Fruit fly (Drosophila melanogaster) whole organism, embryonic: ENCODE measurements around the gene Fkbp59.

ENCODE experiments used
- BEAF-32 ChIP-seq: fragments of 200-800 bp; sonication (Bioruptor generic); optimal IDR thresholded peaks from 3 replicates; lab custom pipeline; 2017; ENCODE audit warnings: missing biosample characterization, missing genetic modification characterization, mild to moderate bottlenecking, moderate library complexity, missing genetic modification reagents
- Bgb ChIP-seq: fragments of 200-800 bp; sonication (Bioruptor generic); IDR thresholded peaks from 2 replicates; pipeline ENCODE4 v1.3.6; 2022; ENCODE audit warnings: missing biosample characterization, missing genetic modification characterization; ENCODE audit not compliant: partially characterized antibody
- CG10147 ChIP-seq: fragments of 200-800 bp; sonication (Bioruptor generic); optimal IDR thresholded peaks from 2 replicates; lab custom pipeline; 2019; ENCODE audit warnings: missing biosample characterization, mild to moderate bottlenecking, missing genetic modification characterization, moderate library complexity
- CG1024 ChIP-seq: fragments of 200-800 bp; sonication (Bioruptor generic); IDR thresholded peaks from 2 replicates; pipeline ENCODE4 v1.3.6; 2022; ENCODE audit warnings: missing biosample characterization, missing genetic modification characterization
- CG10366 ChIP-seq: fragments of 200-800 bp; sonication (Bioruptor generic); IDR thresholded peaks from 2 replicates; pipeline ENCODE4 v1.3.6; 2022; ENCODE audit warnings: missing biosample characterization, missing genetic modification characterization
- CG10959 ChIP-seq: fragments of 200-800 bp; sonication (Bioruptor generic); IDR thresholded peaks from 2 replicates; pipeline ENCODE4 v1.3.6; 2022; ENCODE audit warnings: missing biosample characterization, missing genetic modification characterization
- CG11085 ChIP-seq: fragments of 200-800 bp; sonication (Bioruptor generic); IDR thresholded peaks from 2 replicates; pipeline ENCODE4 v1.3.6; 2022; ENCODE audit warnings: missing biosample characterization, missing genetic modification characterization
- CG12744 ChIP-seq: fragments of 200-800 bp; sonication (Bioruptor generic); optimal IDR thresholded peaks from 2 replicates; lab custom pipeline; 2016; ENCODE audit warnings: missing biosample characterization, missing genetic modification characterization
- CG12769 ChIP-seq: fragments of 200-800 bp; sonication (Bioruptor generic); optimal IDR thresholded peaks from 2 replicates; lab custom pipeline; 2019; ENCODE audit warnings: missing biosample characterization, mild to moderate bottlenecking, missing genetic modification characterization, moderate library complexity
- CG14441 ChIP-seq: fragments of 200-800 bp; sonication (Bioruptor generic); IDR thresholded peaks from 2 replicates; pipeline ENCODE4 v1.3.6; 2022; ENCODE audit warnings: missing biosample characterization, missing genetic modification characterization
- CG15269 ChIP-seq: fragments of 200-800 bp; sonication (Bioruptor generic); optimal IDR thresholded peaks from 2 replicates; lab custom pipeline; 2018; ENCODE audit warnings: missing biosample characterization, mild to moderate bottlenecking, missing genetic modification characterization, moderate library complexity
- CG18764 ChIP-seq: fragments of 200-800 bp; sonication (Bioruptor generic); optimal IDR thresholded peaks from 3 replicates; lab custom pipeline; 2016; ENCODE audit warnings: missing biosample characterization, missing genetic modification characterization
- CG2129 ChIP-seq: fragments of 200-800 bp; sonication (Bioruptor generic); IDR thresholded peaks from 2 replicates; pipeline ENCODE4 v1.3.6; 2022; ENCODE audit warnings: missing biosample characterization, missing genetic modification characterization; ENCODE audit not compliant: partially characterized antibody
- CG3065 ChIP-seq: fragments of 200-800 bp; sonication (Bioruptor generic); optimal IDR thresholded peaks from 2 replicates; lab custom pipeline; 2016; ENCODE audit warnings: missing biosample characterization, missing genetic modification characterization
- CG33557 ChIP-seq: fragments of 200-800 bp; sonication (Bioruptor generic); optimal IDR thresholded peaks from 2 replicates; lab custom pipeline; 2019; ENCODE audit warnings: missing biosample characterization, mild to moderate bottlenecking, missing genetic modification characterization, moderate library complexity
- CG34224 ChIP-seq: fragments of 200-800 bp; sonication (Bioruptor generic); IDR thresholded peaks from 3 replicates; pipeline ENCODE4 v1.3.6; 2022; ENCODE audit warnings: missing biosample characterization, missing genetic modification characterization; ENCODE audit not compliant: partially characterized antibody
- CG4730 ChIP-seq: fragments of 200-800 bp; sonication (Bioruptor generic); IDR thresholded peaks from 2 replicates; pipeline ENCODE4 v1.3.6; 2022; ENCODE audit warnings: missing biosample characterization, missing genetic modification characterization
- CG4820 ChIP-seq: fragments of 200-800 bp; sonication (Bioruptor generic); optimal IDR thresholded peaks from 3 replicates; lab custom pipeline; 2016; ENCODE audit warnings: missing biosample characterization, missing genetic modification characterization
- CG4854 ChIP-seq: fragments of 200-800 bp; sonication (Bioruptor generic); optimal IDR thresholded peaks from 2 replicates; lab custom pipeline; 2016; ENCODE audit warnings: missing biosample characterization, missing genetic modification characterization, inconsistent platforms
- CG5245 ChIP-seq: fragments of 200-800 bp; sonication (Bioruptor generic); optimal IDR thresholded peaks from 3 replicates; lab custom pipeline; 2016; ENCODE audit warnings: missing biosample characterization, missing genetic modification characterization
- CG6654 ChIP-seq: fragments of 200-800 bp; sonication (Bioruptor generic); optimal IDR thresholded peaks from 2 replicates; lab custom pipeline; 2017; ENCODE audit warnings: missing biosample characterization, mild to moderate bottlenecking, missing genetic modification characterization
- CG7271 ChIP-seq: fragments of 200-800 bp; sonication (Bioruptor generic); optimal IDR thresholded peaks from 2 replicates; lab custom pipeline; 2018; ENCODE audit warnings: missing biosample characterization, mild to moderate bottlenecking, missing genetic modification characterization, moderate library complexity
- CG7556 ChIP-seq: fragments of 200-800 bp; sonication (Bioruptor generic); optimal IDR thresholded peaks from 2 replicates; lab custom pipeline; 2017; ENCODE audit warnings: missing biosample characterization, mild to moderate bottlenecking, missing genetic modification characterization
- CG7987 ChIP-seq: fragments of 200-800 bp; sonication (Bioruptor generic); optimal IDR thresholded peaks from 2 replicates; lab custom pipeline; 2018; ENCODE audit warnings: missing biosample characterization, mild to moderate bottlenecking, missing genetic modification characterization, moderate library complexity
- CG8089 ChIP-seq: fragments of 200-800 bp; sonication (Bioruptor generic); optimal IDR thresholded peaks from 3 replicates; lab custom pipeline; 2016; ENCODE audit warnings: missing biosample characterization, missing genetic modification characterization
- CG9437 ChIP-seq: fragments of 200-800 bp; sonication (Bioruptor generic); optimal IDR thresholded peaks from 2 replicates; lab custom pipeline; 2018; ENCODE audit warnings: missing biosample characterization, mild to moderate bottlenecking, missing genetic modification characterization
- CG9797 ChIP-seq: fragments of 200-800 bp; sonication (Bioruptor generic); optimal IDR thresholded peaks from 3 replicates; lab custom pipeline; 2018; ENCODE audit warnings: missing biosample characterization, mild to moderate bottlenecking, missing genetic modification characterization
- Dref ChIP-seq: fragments of 200-800 bp; sonication (Bioruptor generic); IDR thresholded peaks from 2 replicates; pipeline ENCODE4 v1.3.6; 2022; ENCODE audit warnings: missing biosample characterization, missing genetic modification characterization
- Eip74EF ChIP-seq, 2 experiments: fragments of 200-800 bp in 1 of 2; fragments of >200 bp in 1 of 2; sonication (Bioruptor generic) in 1 of 2; optimal IDR thresholded peaks; 2 replicates each; lab custom pipeline; 2017 to 2019; ENCODE audit warnings: missing biosample characterization in 2 of 2, missing genetic modification characterization in 2 of 2, mild to moderate bottlenecking in 1 of 2, moderate library complexity in 1 of 2
- HLH54F ChIP-seq: fragments of 200-800 bp; sonication (Bioruptor generic); optimal IDR thresholded peaks from 3 replicates; lab custom pipeline; 2016; ENCODE audit warnings: missing biosample characterization, missing genetic modification characterization
- Hsf ChIP-seq: fragments of 200-800 bp; sonication (Bioruptor generic); optimal IDR thresholded peaks from 3 replicates; lab custom pipeline; 2016; ENCODE audit warnings: missing biosample characterization, missing genetic modification characterization
- Lpt ChIP-seq: fragments of >200 bp; optimal IDR thresholded peaks from 2 replicates; lab custom pipeline; 2018; ENCODE audit warnings: missing biosample characterization, missing genetic modification characterization
- MBD-R2 ChIP-seq: fragments of 200-800 bp; sonication (Bioruptor generic); IDR thresholded peaks from 2 replicates; pipeline ENCODE4 v1.3.6; 2022; ENCODE audit warnings: missing biosample characterization, missing genetic modification characterization
- Myb ChIP-seq: fragments of 200-800 bp; sonication (Bioruptor generic); optimal IDR thresholded peaks from 2 replicates; lab custom pipeline; 2016; ENCODE audit warnings: missing biosample characterization, missing genetic modification characterization
- NC2α ChIP-seq: fragments of 200-800 bp; sonication (Bioruptor generic); optimal IDR thresholded peaks from 2 replicates; lab custom pipeline; 2016; ENCODE audit warnings: missing biosample characterization, missing genetic modification characterization
- Nf-YB ChIP-seq: fragments of 200-800 bp; sonication (Bioruptor generic); optimal IDR thresholded peaks from 3 replicates; lab custom pipeline; 2019; ENCODE audit warnings: missing biosample characterization, mild to moderate bottlenecking, missing genetic modification characterization, moderate library complexity
- NfI ChIP-seq: fragments of 200-800 bp; sonication (Bioruptor generic); optimal IDR thresholded peaks from 3 replicates; lab custom pipeline; 2018; ENCODE audit warnings: missing biosample characterization, mild to moderate bottlenecking, missing genetic modification characterization, moderate library complexity
- Six4 ChIP-seq: fragments of 200-800 bp; sonication (Bioruptor generic); optimal IDR thresholded peaks from 2 replicates; lab custom pipeline; 2016; ENCODE audit warnings: missing biosample characterization, missing genetic modification characterization
- Sry-δ ChIP-seq: fragments of 200-800 bp; sonication (Bioruptor generic); optimal IDR thresholded peaks from 2 replicates; lab custom pipeline; 2016; ENCODE audit warnings: missing biosample characterization, missing genetic modification characterization
- bcd ChIP-seq: fragments of 200-800 bp; sonication (Bioruptor generic); optimal IDR thresholded peaks from 2 replicates; lab custom pipeline; 2017; ENCODE audit warnings: missing biosample characterization, mild to moderate bottlenecking, missing genetic modification characterization
- cas ChIP-seq: fragments of 200-800 bp; sonication (Bioruptor generic); IDR thresholded peaks from 2 replicates; pipeline ENCODE4 v1.3.6; 2022; ENCODE audit warnings: missing biosample characterization, missing genetic modification characterization
- chm ChIP-seq: fragments of 200-800 bp; sonication (Bioruptor generic); IDR thresholded peaks from 2 replicates; pipeline ENCODE4 v1.3.6; 2022; ENCODE audit warnings: missing biosample characterization, missing genetic modification characterization
- fd3F ChIP-seq: fragments of 200-800 bp; sonication (Bioruptor generic); optimal IDR thresholded peaks from 2 replicates; lab custom pipeline; 2018; ENCODE audit warnings: missing biosample characterization, mild to moderate bottlenecking, missing genetic modification characterization, moderate library complexity
- fu2 ChIP-seq: fragments of 200-800 bp; sonication (Bioruptor generic); optimal IDR thresholded peaks from 2 replicates; lab custom pipeline; 2016; ENCODE audit warnings: missing biosample characterization, missing genetic modification characterization
- gcm ChIP-seq: fragments of 200-800 bp; sonication (Bioruptor generic); optimal IDR thresholded peaks from 2 replicates; lab custom pipeline; 2019; ENCODE audit warnings: missing biosample characterization, mild to moderate bottlenecking, missing genetic modification characterization, moderate library complexity
- lmd ChIP-seq: fragments of 200-800 bp; sonication (Bioruptor generic); IDR thresholded peaks from 2 replicates; pipeline ENCODE4 v1.3.6; 2022; ENCODE audit warnings: missing biosample characterization, missing genetic modification characterization
- oc ChIP-seq: fragments of 200-800 bp; sonication (Bioruptor generic); optimal IDR thresholded peaks from 2 replicates; lab custom pipeline; 2018; ENCODE audit warnings: missing biosample characterization, mild to moderate bottlenecking, missing genetic modification characterization, moderate library complexity
- pb ChIP-seq: fragments of 200-800 bp; sonication (Bioruptor generic); optimal IDR thresholded peaks from 3 replicates; lab custom pipeline; 2016; ENCODE audit warnings: missing biosample characterization, missing genetic modification characterization
- tap ChIP-seq: fragments of 200-800 bp; optimal IDR thresholded peaks from 3 replicates; lab custom pipeline; 2019; ENCODE audit warnings: missing biosample characterization, mild to moderate bottlenecking, missing genetic modification characterization, moderate library complexity
- trem ChIP-seq: fragments of 200-800 bp; optimal IDR thresholded peaks from 3 replicates; lab custom pipeline; 2019; ENCODE audit warnings: missing biosample characterization, mild to moderate bottlenecking, missing genetic modification characterization, moderate library complexity
- zf30C ChIP-seq: fragments of 200-800 bp; sonication (Bioruptor generic); optimal IDR thresholded peaks from 3 replicates; lab custom pipeline; 2018; ENCODE audit warnings: missing biosample characterization, mild to moderate bottlenecking, missing genetic modification characterization
- zfh1 ChIP-seq: fragments of 200-800 bp; sonication (Bioruptor generic); IDR thresholded peaks from 3 replicates; pipeline ENCODE4 v1.3.6; 2022; ENCODE audit warnings: missing biosample characterization, missing genetic modification characterization

Fkbp59 gene

dm6 chr2L:9890576-9890975, 2.8 kb downstream of the Fkbp59 start, which contains the start of the genes CG34183 and CG4537 (continued):
- TF ChIP-seq HLH54F (no peak), Myb (GFP tag; lab: Kevin White, UChicago) (peak; percentile 35), bcd (GFP tag; lab: Kevin White, UChicago) (no peak), Eip74EF (GFP tag; optimal IDR thresholded peaks at IDR 0.05; lab: Kevin White, UChicago) (no peak), lmd (no peak), CG4730 (no peak), CG4820 (GFP tag; lab: Kevin White, UChicago) (no peak), CG10959 (GFP tag; lab: Robert Waterston, UW) (no peak), CG14441 (GFP tag; lab: Robert Waterston, UW) (no peak), CG10147 (GFP tag; lab: Kevin White, UChicago) (no peak), BEAF-32 (GFP tag; lab: Kevin White, UChicago) (peak; percentile 89), CG33557 (GFP tag; lab: Kevin White, UChicago) (no peak), Dref (GFP tag; lab: Robert Waterston, UW) (peak; percentile 97), CG34224 (GFP tag; lab: Robert Waterston, UW) (peak; percentile 95), Hsf (GFP tag; lab: Kevin White, UChicago) (no peak), CG5245 (GFP tag; lab: Kevin White, UChicago) (no peak), CG3065 (GFP tag; lab: Kevin White, UChicago) (no peak), CG8089 (GFP tag; lab: Kevin White, UChicago) (no peak), CG10366 (GFP tag; lab: Robert Waterston, UW) (no peak), MBD-R2 (GFP tag; lab: Robert Waterston, UW) (peak; percentile 94), CG1024 (GFP tag; lab: Robert Waterston, UW) (no peak), CG15269 (no peak), tap (tag; lab: Kevin White, UChicago) (no peak), Six4 (GFP tag; lab: Kevin White, UChicago) (no peak), Lpt (GFP tag; lab: Kevin White, UChicago) (no peak), CG9437 (GFP tag; lab: Kevin White, UChicago) (no peak), CG9797 (GFP tag; lab: Kevin White, UChicago) (peak; percentile 72), pb (GFP tag; lab: Kevin White, UChicago) (no peak), CG12769 (tag; lab: Kevin White, UChicago) (no peak), NC2α (GFP tag; lab: Kevin White, UChicago) (no peak), CG4854 (no peak), CG12744 (no peak), CG7987 (GFP tag; lab: Kevin White, UChicago) (no peak), Sry-δ (peak; percentile 91), zf30C (GFP tag; lab: Kevin White, UChicago) (no peak), NfI (GFP tag; lab: Kevin White, UChicago) (no peak), fu2 (GFP tag; lab: Kevin White, UChicago) (no peak), CG7271 (tag; lab: Kevin White, UChicago) (no peak), cas (GFP tag; lab: Robert Waterston, UW) (no peak), CG6654 (GFP tag; lab: Kevin White, UChicago) (no peak), fd3F (GFP tag; lab: Kevin White, UChicago) (no peak), CG7556 (GFP tag; lab: Kevin White, UChicago) (no peak), chm (no peak), Nf-YB (no peak), zfh1 (no peak), CG11085 (GFP tag; lab: Robert Waterston, UW) (no peak), Bgb (GFP tag; lab: Robert Waterston, UW) (peak; percentile 92), oc (tag; lab: Kevin White, UChicago) (no peak), CG2129 (GFP tag; lab: Robert Waterston, UW) (peak; percentile 62), gcm (GFP tag; lab: Kevin White, UChicago) (no peak), trem (tag; lab: Kevin White, UChicago) (peak; percentile 44), CG18764 (GFP tag; lab: Kevin White, UChicago) (no peak)
